Fruit fly (Drosophila melanogaster): Measurements from ENCODE around the gene CG46320.

dm6 chr3L:5627816-5628215 is 36.1 kb upstream of the CG46320 start:
- no peak for TF ChIP-seq CG12768 (GFP tag; optimal IDR thresholded peaks at IDR 0.05)
- TF ChIP-seq Clk (GFP tag; optimal IDR thresholded peaks at IDR 0.05), result no peak
- no peak for TF ChIP-seq cic (GFP tag; optimal IDR thresholded peaks at IDR 0.05)
- no peak for TF ChIP-seq cnc (optimal IDR thresholded peaks at IDR 0.05)
- no peak for TF ChIP-seq tj (GFP tag; optimal IDR thresholded peaks at IDR 0.05)
- no peak for TF ChIP-seq CG5204 (GFP tag; optimal IDR thresholded peaks at IDR 0.05)
- TF ChIP-seq Crg-1 (GFP tag; optimal IDR thresholded peaks at IDR 0.05), result no peak
- TF ChIP-seq ovo (GFP tag; optimal IDR thresholded peaks at IDR 0.05), result no peak
- TF ChIP-seq kay (GFP tag; ENCODE audit: borderline replicate concordance), result no peak
- no peak for TF ChIP-seq CG33017 (tag; optimal IDR thresholded peaks at IDR 0.05)
- no peak for TF ChIP-seq toe (GFP tag; optimal IDR thresholded peaks at IDR 0.05)
- TF ChIP-seq CG7045 (GFP tag; optimal IDR thresholded peaks at IDR 0.05), result no peak
- TF ChIP-seq CG11617 (GFP tag; optimal IDR thresholded peaks at IDR 0.05), result no peak

Data from whole organism, adult.